Worm (Caenorhabditis elegans) whole organism, late embryonic: ENCODE results near the gene srh-23.

Source experiments
- C38D4.7 ChIP-seq: fragments of 200-800 bp; sonication (Bioruptor generic); optimal IDR thresholded peaks from 2 replicates; lab custom pipeline; 2018; ENCODE audit warnings: mild to moderate bottlenecking, missing genetic modification characterization, moderate library complexity, missing compliant biosample characterization
- F13H6.1 ChIP-seq: sonication (generic microtip); optimal IDR thresholded peaks from 2 replicates; lab custom pipeline; 2016; ENCODE audit warnings: missing genetic modification characterization, missing compliant biosample characterization
- K02D7.2 ChIP-seq: sonication (generic microtip); optimal IDR thresholded peaks from 2 replicates; lab custom pipeline; 2017; ENCODE audit warnings: mild to moderate bottlenecking, missing genetic modification characterization, missing compliant biosample characterization
- K09A11.1 ChIP-seq: sonication (generic microtip); optimal IDR thresholded peaks from 2 replicates; lab custom pipeline; 2017; ENCODE audit warnings: antibody characterized with exemption, mild to moderate bottlenecking, missing genetic modification characterization, missing compliant biosample characterization; ENCODE audit not compliant: insufficient read depth
- T23F11.4 ChIP-seq: fragments of 200-800 bp; sonication (Bioruptor generic); optimal IDR thresholded peaks from 2 replicates; lab custom pipeline; 2018; ENCODE audit warnings: mild to moderate bottlenecking, missing genetic modification characterization, missing compliant biosample characterization
- Y22D7AL.16 ChIP-seq: sonication (generic microtip); optimal IDR thresholded peaks from 2 replicates; lab custom pipeline; 2016; ENCODE audit warnings: missing genetic modification characterization, missing compliant biosample characterization
- ahr-1 ChIP-seq: sonication (generic microtip); optimal IDR thresholded peaks from 2 replicates; lab custom pipeline; 2016; ENCODE audit warnings: missing genetic modification characterization, missing compliant biosample characterization
- ceh-18 ChIP-seq: sonication (generic microtip); optimal IDR thresholded peaks from 2 replicates; lab custom pipeline; 2016; ENCODE audit warnings: missing genetic modification characterization, missing compliant biosample characterization
- ceh-2 ChIP-seq: sonication (generic microtip); optimal IDR thresholded peaks from 2 replicates; lab custom pipeline; 2016; ENCODE audit warnings: missing genotype, missing genetic modification characterization, missing compliant biosample characterization
- ceh-22 ChIP-seq: sonication (generic microtip); optimal IDR thresholded peaks from 2 replicates; lab custom pipeline; 2017; ENCODE audit warnings: missing biosample characterization, missing genetic modification characterization
- ceh-30 ChIP-seq: fragments of 150-350 bp; optimal IDR thresholded peaks from 2 replicates; lab custom pipeline; 2014; ENCODE audit warnings: missing biosample characterization, missing genetic modification characterization
- ceh-31 ChIP-seq: sonication (generic microtip); optimal IDR thresholded peaks from 2 replicates; lab custom pipeline; 2016; ENCODE audit warnings: missing genetic modification characterization, missing compliant biosample characterization
- ceh-34 ChIP-seq: sonication (generic microtip); optimal IDR thresholded peaks from 2 replicates; lab custom pipeline; 2016; ENCODE audit warnings: mild to moderate bottlenecking, missing genetic modification characterization, missing compliant biosample characterization
- ceh-48 ChIP-seq: sonication (generic microtip); optimal IDR thresholded peaks from 2 replicates; lab custom pipeline; 2016; ENCODE audit warnings: missing genetic modification characterization, inconsistent platforms, missing compliant biosample characterization
- ceh-6 ChIP-seq: fragments of 200-800 bp; sonication (Bioruptor generic); optimal IDR thresholded peaks from 2 replicates; lab custom pipeline; 2018; ENCODE audit warnings: mild to moderate bottlenecking, missing genetic modification characterization, missing compliant biosample characterization
- ceh-9 ChIP-seq: sonication (generic microtip); optimal IDR thresholded peaks from 2 replicates; lab custom pipeline; 2016; ENCODE audit warnings: mild to moderate bottlenecking, missing genetic modification characterization, inconsistent platforms, missing compliant biosample characterization
- dmd-4 ChIP-seq: sonication (generic microtip); optimal IDR thresholded peaks from 2 replicates; lab custom pipeline; 2016; ENCODE audit warnings: borderline replicate concordance, missing genetic modification characterization, missing compliant biosample characterization
- dve-1 ChIP-seq: sonication (generic microtip); optimal IDR thresholded peaks from 2 replicates; lab custom pipeline; 2017; ENCODE audit warnings: antibody characterized with exemption, mild to moderate bottlenecking, missing genetic modification characterization, missing compliant biosample characterization
- elt-2 ChIP-seq: sonication (generic microtip); optimal IDR thresholded peaks from 2 replicates; lab custom pipeline; 2016; ENCODE audit warnings: missing genetic modification reagents, missing genetic modification characterization, missing compliant biosample characterization
- ets-4 ChIP-seq: sonication (generic microtip); optimal IDR thresholded peaks from 2 replicates; lab custom pipeline; 2016; ENCODE audit warnings: missing genetic modification characterization, missing compliant biosample characterization
- eyg-1 ChIP-seq: sonication (generic microtip); optimal IDR thresholded peaks from 2 replicates; lab custom pipeline; 2016; ENCODE audit warnings: missing genotype, missing genetic modification characterization, missing compliant biosample characterization
- fax-1 ChIP-seq: sonication (generic microtip); optimal IDR thresholded peaks from 2 replicates; lab custom pipeline; 2016; ENCODE audit warnings: missing genotype, missing genetic modification characterization, missing compliant biosample characterization
- fkh-6 ChIP-seq: sonication (generic microtip); optimal IDR thresholded peaks from 2 replicates; lab custom pipeline; 2016; ENCODE audit warnings: missing genetic modification characterization, missing compliant biosample characterization
- gmeb-2 ChIP-seq: sonication (generic microtip); optimal IDR thresholded peaks from 2 replicates; lab custom pipeline; 2016; ENCODE audit warnings: missing genetic modification characterization, inconsistent platforms, missing compliant biosample characterization
- hlh-13 ChIP-seq: fragments of 200-800 bp; sonication (Bioruptor generic); optimal IDR thresholded peaks from 2 replicates; lab custom pipeline; 2018; ENCODE audit warnings: mild to moderate bottlenecking, missing genetic modification characterization, missing compliant biosample characterization
- hlh-30 ChIP-seq: sonication (generic microtip); optimal IDR thresholded peaks from 2 replicates; lab custom pipeline; 2017; ENCODE audit warnings: antibody characterized with exemption, missing genetic modification characterization, missing compliant biosample characterization; ENCODE audit not compliant: insufficient read depth
- lim-6 ChIP-seq: sonication (generic microtip); optimal IDR thresholded peaks from 2 replicates; lab custom pipeline; 2016; ENCODE audit warnings: missing genetic modification characterization, missing compliant biosample characterization
- nhr-11 ChIP-seq: fragments of 150-350 bp; optimal IDR thresholded peaks from 2 replicates; lab custom pipeline; 2014; ENCODE audit warnings: missing biosample characterization, missing genetic modification characterization
- odd-2 ChIP-seq: sonication (generic microtip); optimal IDR thresholded peaks from 2 replicates; lab custom pipeline; 2017; ENCODE audit warnings: antibody characterized with exemption, mild to moderate bottlenecking, missing genetic modification characterization, missing compliant biosample characterization
- pat-9 ChIP-seq: fragments of 200-800 bp; sonication (Bioruptor generic); optimal IDR thresholded peaks from 2 replicates; lab custom pipeline; 2018; ENCODE audit warnings: mild to moderate bottlenecking, missing genetic modification characterization, moderate library complexity, missing compliant biosample characterization
- pax-1 ChIP-seq: fragments of 150-350 bp; optimal IDR thresholded peaks from 2 replicates; lab custom pipeline; 2014; ENCODE audit warnings: missing biosample characterization, missing genetic modification characterization
- pha-2 ChIP-seq: sonication (generic microtip); optimal IDR thresholded peaks from 2 replicates; lab custom pipeline; 2017; ENCODE audit warnings: mild to moderate bottlenecking, missing genetic modification characterization, missing compliant biosample characterization
- pha-4 ChIP-seq: fragments of 150-350 bp; optimal IDR thresholded peaks from 2 replicates; lab custom pipeline; 2018; ENCODE audit warnings: missing biosample characterization, missing genetic modification reagents, missing genetic modification characterization
- ref-2 ChIP-seq: sonication (generic microtip); optimal IDR thresholded peaks from 2 replicates; lab custom pipeline; 2016; ENCODE audit warnings: missing genetic modification characterization, missing compliant biosample characterization
- rnt-1 ChIP-seq: sonication (generic microtip); optimal IDR thresholded peaks from 2 replicates; lab custom pipeline; 2016; ENCODE audit warnings: missing genetic modification characterization, missing compliant biosample characterization
- sdc-2 ChIP-seq: sonication (generic microtip); optimal IDR thresholded peaks from 2 replicates; lab custom pipeline; 2016; ENCODE audit warnings: missing genotype, missing genetic modification characterization, missing compliant biosample characterization
- sox-2 ChIP-seq: fragments of 200-800 bp; sonication (Bioruptor generic); IDR thresholded peaks from 2 replicates; pipeline ENCODE4 v1.3.6; 2022; ENCODE audit warnings: missing genetic modification reagents, missing genetic modification characterization, missing compliant biosample characterization
- sox-4 ChIP-seq: sonication (generic microtip); optimal IDR thresholded peaks from 2 replicates; lab custom pipeline; 2017; ENCODE audit warnings: mild to moderate bottlenecking, missing genetic modification characterization, inconsistent platforms, missing compliant biosample characterization
- syd-9 ChIP-seq: sonication (generic microtip); optimal IDR thresholded peaks from 2 replicates; lab custom pipeline; 2016; ENCODE audit warnings: mild to moderate bottlenecking, missing genetic modification characterization, moderate library complexity, missing compliant biosample characterization
- tbx-2 ChIP-seq: sonication (generic microtip); optimal IDR thresholded peaks from 2 replicates; lab custom pipeline; 2016; ENCODE audit warnings: missing genetic modification characterization, missing compliant biosample characterization
- tbx-7 ChIP-seq: sonication (generic microtip); optimal IDR thresholded peaks from 2 replicates; lab custom pipeline; 2016; ENCODE audit warnings: missing genotype, missing genetic modification characterization, missing compliant biosample characterization
- ttx-3 ChIP-seq: sonication (generic microtip); optimal IDR thresholded peaks from 2 replicates; lab custom pipeline; 2016; ENCODE audit warnings: missing genetic modification reagents, missing genetic modification characterization, missing compliant biosample characterization
- unc-42 ChIP-seq: sonication (generic microtip); optimal IDR thresholded peaks from 2 replicates; lab custom pipeline; 2016; ENCODE audit warnings: missing genotype, missing genetic modification characterization, missing compliant biosample characterization
- unc-86 ChIP-seq: sonication (generic microtip); optimal IDR thresholded peaks from 2 replicates; lab custom pipeline; 2016; ENCODE audit warnings: missing genetic modification characterization, missing compliant biosample characterization
- zip-5 ChIP-seq: sonication (generic microtip); optimal IDR thresholded peaks from 2 replicates; lab custom pipeline; 2016; ENCODE audit warnings: missing genetic modification characterization, missing compliant biosample characterization

srh-23 gene

ce11 chrV:4964671-4965420 lies 43.9 kb downstream of the srh-23 start:
- TF ChIP-seq C38D4.7 (GFP tag; lab: Kevin White, UChicago) (no peak), tbx-7 (no peak), syd-9 (tag; lab: Kevin White, UChicago) (no peak), elt-2 (tag; lab: Kevin White, UChicago) (peak; percentile 79)
- TF ChIP-seq, all 69 proteins: peak for 1

- TF ChIP-seq sox-2 (GFP tag; lab: Robert Waterston, UW) (no peak), zip-5 (no peak), fkh-6 (no peak), K02D7.2 (no peak), F13H6.1 (no peak), ttx-3 (tag; lab: Kevin White, UChicago) (no peak), tbx-2 (tag; lab: Kevin White, UChicago) (no peak), ref-2 (tag; lab: Kevin White, UChicago) (no peak), ceh-2 (tag; lab: Kevin White, UChicago) (no peak), ceh-6 (no peak), sox-4 (tag; lab: Kevin White, UChicago) (no peak), fax-1 (tag; lab: Kevin White, UChicago) (no peak), unc-42 (no peak)
Observed at ce11 chrV:4965790-4966189, 44.9 kb downstream of the srh-23 start.

DNA sequence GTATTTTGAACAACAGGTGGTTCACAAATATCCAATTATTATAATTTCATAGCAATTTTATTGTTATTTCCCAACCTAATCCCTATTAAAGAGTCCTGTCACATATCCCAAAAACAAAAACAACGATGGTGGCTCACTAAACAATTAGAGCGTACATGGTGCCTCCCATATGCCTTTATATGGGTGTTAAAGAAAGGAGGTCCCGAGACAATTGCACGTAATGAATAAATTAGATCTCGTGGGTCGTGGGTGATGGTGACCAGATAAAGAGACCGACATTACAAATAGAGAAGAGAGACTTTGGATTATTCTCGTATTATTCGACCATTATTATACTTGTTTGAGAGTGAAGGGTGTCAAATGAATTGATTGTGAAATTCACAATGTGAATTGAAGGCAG lies 46.3 kb downstream of the srh-23 start:
- TF ChIP-seq gmeb-2 (tag; lab: Kevin White, UChicago): no peak
- no peak for TF ChIP-seq dve-1 (tag; lab: Kevin White, UChicago)
- TF ChIP-seq ceh-9 (tag; lab: Kevin White, UChicago): no peak
- peak; percentile 27 for TF ChIP-seq ref-2 (tag; lab: Kevin White, UChicago)
- TF ChIP-seq ets-4 (tag; lab: Kevin White, UChicago): no peak
- TF ChIP-seq syd-9 (tag; lab: Kevin White, UChicago): no peak
- no peak for TF ChIP-seq ceh-6
- no peak for TF ChIP-seq T23F11.4 (GFP tag; lab: Kevin White, UChicago)
- no peak for TF ChIP-seq rnt-1
- TF ChIP-seq unc-86 (tag; lab: Kevin White, UChicago): no peak
- no peak for TF ChIP-seq dmd-4 (tag; lab: Kevin White, UChicago)
- TF ChIP-seq C38D4.7 (GFP tag; lab: Kevin White, UChicago): no peak
- TF ChIP-seq sdc-2 (tag; lab: Kevin White, UChicago): no peak
- TF ChIP-seq hlh-13: no peak
- TF ChIP-seq pha-4: no peak
- TF ChIP-seq Y22D7AL.16 (tag; lab: Kevin White, UChicago): no peak
- no peak for TF ChIP-seq fax-1 (tag; lab: Kevin White, UChicago)
- TF ChIP-seq tbx-7: no peak
- TF ChIP-seq zip-5: no peak
- TF ChIP-seq sox-4 (tag; lab: Kevin White, UChicago): no peak
- TF ChIP-seq ceh-30 (tag; lab: Kevin White, UChicago): no peak
- TF ChIP-seq ceh-22 (tag; lab: Kevin White, UChicago): no peak
- TF ChIP-seq sox-2 (GFP tag; lab: Robert Waterston, UW): peak; percentile 28; the same call in 1 of the 2 replicates
- TF ChIP-seq pax-1 (tag; lab: Kevin White, UChicago): no peak
- TF ChIP-seq unc-42: peak; percentile 97
- peak; percentile 78 for TF ChIP-seq ceh-31 (tag; lab: Kevin White, UChicago)
- no peak for TF ChIP-seq K02D7.2
- TF ChIP-seq ahr-1 (tag; lab: Kevin White, UChicago): no peak
- TF ChIP-seq ceh-34 (tag; lab: Kevin White, UChicago): no peak
- no peak for TF ChIP-seq pat-9
- no peak for TF ChIP-seq nhr-11 (tag; lab: Kevin White, UChicago)
- no peak for TF ChIP-seq lim-6 (tag; lab: Kevin White, UChicago)
- TF ChIP-seq fkh-6: no peak
- TF ChIP-seq odd-2 (tag; lab: Kevin White, UChicago): no peak
- TF ChIP-seq pha-2: no peak
- TF ChIP-seq eyg-1 (tag; lab: Kevin White, UChicago): no peak
- TF ChIP-seq tbx-2 (tag; lab: Kevin White, UChicago): peak; percentile 2
- TF ChIP-seq ceh-2 (tag; lab: Kevin White, UChicago): no peak
- no peak for TF ChIP-seq ceh-48 (tag; lab: Kevin White, UChicago)
- peak; percentile 50 for TF ChIP-seq hlh-30 (tag; lab: Kevin White, UChicago)
- no peak for TF ChIP-seq F13H6.1
- no peak for TF ChIP-seq K09A11.1 (tag; lab: Kevin White, UChicago)
- no peak for TF ChIP-seq ceh-18 (tag; lab: Kevin White, UChicago)
